Fruit fly (Drosophila melanogaster) Kc167 (cell line): ENCODE measurements around the gene CG4666.

Source experiments
- Myc ChIP-seq: fragments of >200 bp; optimal IDR thresholded peaks from 2 replicates; lab custom pipeline; 2017; ENCODE audit warnings: missing external identifiers
- Sin3A ChIP-seq: fragments of >200 bp; optimal IDR thresholded peaks from 2 replicates; lab custom pipeline; 2018; ENCODE audit warnings: missing external identifiers
- h ChIP-seq: fragments of >200 bp; optimal IDR thresholded peaks from 3 replicates; lab custom pipeline; 2018; ENCODE audit warnings: missing external identifiers
- insv ChIP-seq: fragments of >200 bp; optimal IDR thresholded peaks from 3 replicates; lab custom pipeline; 2018; ENCODE audit warnings: missing external identifiers
- psq ChIP-seq: fragments of >200 bp; optimal IDR thresholded peaks from 2 replicates; lab custom pipeline; 2017; ENCODE audit warnings: missing external identifiers

DNA sequence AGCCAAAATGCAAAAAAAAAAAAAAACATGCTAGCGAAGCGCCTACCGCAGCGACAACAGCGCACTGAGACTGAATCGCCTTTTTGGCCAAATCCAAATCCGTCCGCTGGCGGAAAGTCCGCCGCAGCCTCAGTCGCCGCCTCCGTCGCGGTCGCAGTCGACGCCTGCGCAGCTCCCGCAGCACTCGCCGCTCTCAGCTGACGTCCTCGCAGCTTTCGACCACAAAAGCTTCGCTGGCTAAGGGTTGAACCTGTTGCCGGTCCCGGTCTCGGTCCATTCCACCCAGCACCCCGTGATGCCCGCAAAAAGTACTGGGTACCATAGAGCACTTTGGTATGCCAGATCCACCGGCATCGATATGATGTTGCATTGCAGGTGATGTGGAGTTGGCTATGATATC is 3.7 kb upstream of the CG4666 start, which contains the start of gene CG4660:
- TF ChIP-seq Sin3A (lab: Kevin White, UChicago) (no peak), Myc (lab: Kevin White, UChicago) (no peak), psq (lab: Kevin White, UChicago) (no peak), insv (no peak), h (lab: Kevin White, UChicago) (no peak)
